Worm (Caenorhabditis elegans): ENCODE data around the gene B0244.16.

DNA sequence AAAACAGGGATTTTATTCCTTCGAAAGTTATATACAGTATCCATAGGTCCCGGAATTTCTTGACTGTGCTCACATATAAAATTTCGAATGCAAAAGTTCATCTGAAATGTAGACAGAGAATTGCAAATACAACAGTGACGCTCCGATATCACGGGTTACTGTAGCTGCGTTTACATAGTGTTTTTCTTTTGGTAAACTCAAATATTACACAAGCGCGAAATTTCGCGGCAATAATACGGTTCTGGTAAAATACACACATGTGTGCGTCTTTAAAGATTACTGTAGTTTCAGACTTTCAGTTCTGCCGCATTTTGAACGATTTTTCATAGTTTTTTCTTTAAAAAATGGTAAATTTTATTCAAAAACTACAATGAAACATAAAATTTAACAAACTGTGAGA, 49.8 kb downstream of the B0244.16 start, which contains the start of gene rev-3:
- TF ChIP-seq lin-13 (GFP tag; optimal IDR thresholded peaks at IDR 0.05) (no peak), egl-27 (tag; optimal IDR thresholded peaks at IDR 0.05) (no peak), ceh-82 (tag; optimal IDR thresholded peaks at IDR 0.05) (no peak), skn-1 (tag; optimal IDR thresholded peaks at IDR 0.05) (no peak), nhr-12 (tag; optimal IDR thresholded peaks at IDR 0.05) (no peak), blmp-1 (tag; optimal IDR thresholded peaks at IDR 0.05; ENCODE audit: insufficient read depth) (no peak), ztf-11 (tag; optimal IDR thresholded peaks at IDR 0.05) (no peak), peb-1 (tag; optimal IDR thresholded peaks at IDR 0.05) (no peak), ama-1 (optimal IDR thresholded peaks at IDR 0.05) (no peak), F13H6.1 (tag; optimal IDR thresholded peaks at IDR 0.05) (no peak), lsy-2 (tag; optimal IDR thresholded peaks at IDR 0.05) (no peak), snpc-4 (tag; optimal IDR thresholded peaks at IDR 0.05) (no peak)

All from whole organism, L2 larva.